Worm (Caenorhabditis elegans) whole organism, late embryonic: ENCODE measurements around the gene Y49F6B.8.
"Not testable (repeated sequence)": the region's sequence is repeated elsewhere in the genome, so short reads cannot be mapped to it uniquely, and the experiment has no call there.

Experiments
- ceh-6 ChIP-seq: fragments of 200-800 bp; sonication (Bioruptor generic); optimal IDR thresholded peaks from 2 replicates; lab custom pipeline; 2018; ENCODE audit warnings: mild to moderate bottlenecking, missing genetic modification characterization, missing compliant biosample characterization
- dve-1 ChIP-seq: sonication (generic microtip); optimal IDR thresholded peaks from 2 replicates; lab custom pipeline; 2017; ENCODE audit warnings: antibody characterized with exemption, mild to moderate bottlenecking, missing genetic modification characterization, missing compliant biosample characterization
- hlh-15 ChIP-seq: sonication (generic microtip); optimal IDR thresholded peaks from 2 replicates; lab custom pipeline; 2016; ENCODE audit warnings: missing genetic modification characterization, missing compliant biosample characterization
- hlh-30 ChIP-seq: sonication (generic microtip); optimal IDR thresholded peaks from 2 replicates; lab custom pipeline; 2017; ENCODE audit warnings: antibody characterized with exemption, missing genetic modification characterization, missing compliant biosample characterization; ENCODE audit not compliant: insufficient read depth
- hlh-6 ChIP-seq: sonication (generic microtip); optimal IDR thresholded peaks from 2 replicates; lab custom pipeline; 2016; ENCODE audit warnings: missing genotype, missing genetic modification characterization, missing compliant biosample characterization
- hlh-8 ChIP-seq: sonication (generic microtip); optimal IDR thresholded peaks from 2 replicates; lab custom pipeline; 2016; ENCODE audit warnings: missing genotype, missing genetic modification characterization, missing compliant biosample characterization
- nhr-11 ChIP-seq: fragments of 150-350 bp; optimal IDR thresholded peaks from 2 replicates; lab custom pipeline; 2014; ENCODE audit warnings: missing biosample characterization, missing genetic modification characterization
- pat-9 ChIP-seq: fragments of 200-800 bp; sonication (Bioruptor generic); optimal IDR thresholded peaks from 2 replicates; lab custom pipeline; 2018; ENCODE audit warnings: mild to moderate bottlenecking, missing genetic modification characterization, moderate library complexity, missing compliant biosample characterization
- pha-2 ChIP-seq: sonication (generic microtip); optimal IDR thresholded peaks from 2 replicates; lab custom pipeline; 2017; ENCODE audit warnings: mild to moderate bottlenecking, missing genetic modification characterization, missing compliant biosample characterization
- pqm-1 ChIP-seq: sonication (generic microtip); optimal IDR thresholded peaks from 2 replicates; lab custom pipeline; 2016; ENCODE audit warnings: missing genetic modification characterization, missing compliant biosample characterization
- sox-4 ChIP-seq: sonication (generic microtip); optimal IDR thresholded peaks from 2 replicates; lab custom pipeline; 2017; ENCODE audit warnings: mild to moderate bottlenecking, missing genetic modification characterization, inconsistent platforms, missing compliant biosample characterization
- tbx-2 ChIP-seq: sonication (generic microtip); optimal IDR thresholded peaks from 2 replicates; lab custom pipeline; 2016; ENCODE audit warnings: missing genetic modification characterization, missing compliant biosample characterization
- unc-55 ChIP-seq: sonication (generic microtip); optimal IDR thresholded peaks from 2 replicates; lab custom pipeline; 2017; ENCODE audit warnings: missing biosample characterization, missing genetic modification reagents, missing genetic modification characterization
- zip-5 ChIP-seq: sonication (generic microtip); optimal IDR thresholded peaks from 2 replicates; lab custom pipeline; 2016; ENCODE audit warnings: missing genetic modification characterization, missing compliant biosample characterization

DNA sequence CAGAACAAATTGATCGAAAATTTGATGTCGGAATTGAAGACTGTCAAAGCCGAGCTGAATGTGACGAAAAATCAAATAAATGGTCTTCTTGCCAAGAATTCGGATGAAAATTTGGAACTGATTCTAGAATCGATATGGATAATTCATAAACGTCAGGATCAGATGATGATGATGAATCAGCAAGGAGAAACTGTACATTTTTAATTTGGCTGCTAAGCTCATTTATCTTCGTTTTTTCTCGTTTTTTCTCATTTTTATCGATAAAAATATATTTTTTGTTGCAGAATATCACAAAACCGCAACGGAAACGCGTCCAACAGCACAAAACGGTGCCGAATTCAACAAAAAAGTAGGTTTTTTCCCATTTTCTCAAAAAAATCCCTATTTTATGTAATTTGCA is 32.0 kb downstream of the Y49F6B.8 start, which contains the start of gene C16C8.14:
- not testable (repeated sequence) for TF ChIP-seq dve-1; nhr-11 (tag; lab: Kevin White, UChicago); pha-2 (tag; lab: Kevin White, UChicago); hlh-6; hlh-15; tbx-2; sox-4 (tag; lab: Kevin White, UChicago); hlh-8 (tag; lab: Kevin White, UChicago); unc-55 (GFP tag; lab: Kevin White, UChicago); pqm-1 (tag; lab: Kevin White, UChicago); pat-9 (tag; lab: Kevin White, UChicago); ceh-6 (GFP tag; lab: Kevin White, UChicago); hlh-30 (tag; lab: Kevin White, UChicago); zip-5 (tag; lab: Kevin White, UChicago)
